Fruit fly (Drosophila melanogaster) whole organism, embryonic: ENCODE results near the gene Vps13D.

Experiments used
- Antp ChIP-seq: fragments of 200-800 bp; sonication (Bioruptor generic); optimal IDR thresholded peaks from 3 replicates; lab custom pipeline; 2016; ENCODE audit warnings: missing biosample characterization, missing genetic modification characterization
- BEAF-32 ChIP-seq: fragments of 200-800 bp; sonication (Bioruptor generic); optimal IDR thresholded peaks from 3 replicates; lab custom pipeline; 2017; ENCODE audit warnings: missing biosample characterization, missing genetic modification characterization, mild to moderate bottlenecking, moderate library complexity, missing genetic modification reagents
- Blimp-1 ChIP-seq: fragments of 200-800 bp; sonication (Bioruptor generic); optimal IDR thresholded peaks from 3 replicates; lab custom pipeline; 2018; ENCODE audit warnings: missing biosample characterization, missing genetic modification characterization, mild to moderate bottlenecking, moderate library complexity, missing genetic modification reagents
- CG12299 ChIP-seq: fragments of 200-800 bp; sonication (Bioruptor generic); optimal IDR thresholded peaks from 2 replicates; lab custom pipeline; 2018; ENCODE audit warnings: missing biosample characterization, mild to moderate bottlenecking, missing genetic modification characterization
- CG13287 ChIP-seq: fragments of 200-800 bp; sonication (Bioruptor generic); IDR thresholded peaks from 2 replicates; pipeline ENCODE4 v1.3.6; 2022; ENCODE audit warnings: missing biosample characterization, missing genetic modification characterization; ENCODE audit not compliant: partially characterized antibody
- CG14860 ChIP-seq: fragments of 200-800 bp; sonication (Bioruptor generic); IDR thresholded peaks from 3 replicates; pipeline ENCODE4 v1.3.6; 2022; ENCODE audit warnings: missing biosample characterization, missing genetic modification characterization; ENCODE audit not compliant: partially characterized antibody
- CG1529 ChIP-seq: fragments of 200-800 bp; sonication (Bioruptor generic); optimal IDR thresholded peaks from 3 replicates; lab custom pipeline; 2018; ENCODE audit warnings: missing biosample characterization, missing genetic modification characterization
- CG17186 ChIP-seq: fragments of 200-800 bp; sonication (Bioruptor generic); optimal IDR thresholded peaks from 3 replicates; lab custom pipeline; 2017; ENCODE audit warnings: missing biosample characterization, missing genetic modification reagents, missing genetic modification characterization
- CG18619 ChIP-seq: fragments of 200-800 bp; sonication (Bioruptor generic); optimal IDR thresholded peaks from 3 replicates; lab custom pipeline; 2017; ENCODE audit warnings: missing biosample characterization, mild to moderate bottlenecking, missing genetic modification characterization
- CG4730 ChIP-seq: fragments of 200-800 bp; sonication (Bioruptor generic); IDR thresholded peaks from 2 replicates; pipeline ENCODE4 v1.3.6; 2022; ENCODE audit warnings: missing biosample characterization, missing genetic modification characterization
- CG4820 ChIP-seq: fragments of 200-800 bp; sonication (Bioruptor generic); optimal IDR thresholded peaks from 3 replicates; lab custom pipeline; 2016; ENCODE audit warnings: missing biosample characterization, missing genetic modification characterization
- CG6175 ChIP-seq: fragments of 200-800 bp; sonication (Bioruptor generic); IDR thresholded peaks from 3 replicates; pipeline ENCODE4 v1.3.6; 2022; ENCODE audit warnings: missing biosample characterization, missing genetic modification characterization
- CG7556 ChIP-seq: fragments of 200-800 bp; sonication (Bioruptor generic); optimal IDR thresholded peaks from 2 replicates; lab custom pipeline; 2017; ENCODE audit warnings: missing biosample characterization, mild to moderate bottlenecking, missing genetic modification characterization
- CG7786 ChIP-seq: fragments of 200-800 bp; sonication (Bioruptor generic); optimal IDR thresholded peaks from 2 replicates; lab custom pipeline; 2016; ENCODE audit warnings: missing biosample characterization, missing genetic modification characterization
- D19B ChIP-seq: fragments of 200-800 bp; sonication (Bioruptor generic); optimal IDR thresholded peaks from 2 replicates; lab custom pipeline; 2017; ENCODE audit warnings: missing biosample characterization, mild to moderate bottlenecking, missing genetic modification characterization
- Deaf1 ChIP-seq: fragments of 200-800 bp; optimal IDR thresholded peaks from 3 replicates; lab custom pipeline; 2019; ENCODE audit warnings: missing biosample characterization, mild to moderate bottlenecking, missing genetic modification characterization, moderate library complexity
- Doc3 ChIP-seq: fragments of 200-800 bp; sonication (Bioruptor generic); IDR thresholded peaks from 3 replicates; pipeline ENCODE4 v1.3.6; 2022; ENCODE audit warnings: missing biosample characterization, missing genetic modification characterization; ENCODE audit not compliant: partially characterized antibody
- Drgx ChIP-seq: fragments of 200-800 bp; sonication (Bioruptor generic); IDR thresholded peaks from 2 replicates; pipeline ENCODE4 v1.3.6; 2022; ENCODE audit warnings: missing biosample characterization, missing genetic modification characterization
- Ets65A ChIP-seq: fragments of 200-800 bp; sonication (Bioruptor generic); peaks from one replicate; lab custom pipeline; 2016; ENCODE audit warnings: missing biosample characterization, missing genetic modification characterization
- HLH54F ChIP-seq: fragments of 200-800 bp; sonication (Bioruptor generic); optimal IDR thresholded peaks from 3 replicates; lab custom pipeline; 2016; ENCODE audit warnings: missing biosample characterization, missing genetic modification characterization
- Hey ChIP-seq: fragments of 200-800 bp; sonication (Bioruptor generic); optimal IDR thresholded peaks from 3 replicates; lab custom pipeline; 2018; ENCODE audit warnings: missing biosample characterization, mild to moderate bottlenecking, missing genetic modification characterization
- Ssrp ChIP-seq: fragments of 200-800 bp; sonication (Bioruptor generic); optimal IDR thresholded peaks from 2 replicates; lab custom pipeline; 2018; ENCODE audit warnings: missing biosample characterization, mild to moderate bottlenecking, missing genetic modification characterization, moderate library complexity
- TFAM ChIP-seq: fragments of 200-800 bp; sonication (Bioruptor generic); optimal IDR thresholded peaks from 2 replicates; lab custom pipeline; 2017; ENCODE audit warnings: missing biosample characterization, missing genetic modification characterization, inconsistent platforms
- Tbp ChIP-seq: fragments of >200 bp; optimal IDR thresholded peaks from 2 replicates; lab custom pipeline; 2018; ENCODE audit warnings: missing biosample characterization, missing genetic modification characterization
- al ChIP-seq: fragments of 200-800 bp; sonication (Bioruptor generic); IDR thresholded peaks from 2 replicates; pipeline ENCODE4 v1.3.6; 2022; ENCODE audit warnings: missing biosample characterization, missing genetic modification characterization
- ash1 ChIP-seq: fragments of 200-800 bp; sonication (Bioruptor generic); optimal IDR thresholded peaks from 2 replicates; lab custom pipeline; 2018; ENCODE audit warnings: missing biosample characterization, mild to moderate bottlenecking, missing genetic modification characterization
- chn ChIP-seq: fragments of 200-800 bp; sonication (Bioruptor generic); optimal IDR thresholded peaks from 2 replicates; lab custom pipeline; 2016; ENCODE audit warnings: missing biosample characterization, missing genetic modification characterization
- crc ChIP-seq: fragments of 200-800 bp; sonication (Bioruptor generic); optimal IDR thresholded peaks from 2 replicates; lab custom pipeline; 2016; ENCODE audit warnings: missing biosample characterization, missing genetic modification characterization
- esg ChIP-seq: fragments of 200-800 bp; sonication (Bioruptor generic); conservative IDR thresholded peaks from 2 replicates; pipeline ENCODE4 v1.3.6; 2022; ENCODE audit warnings: missing biosample characterization, missing genetic modification characterization
- gce ChIP-seq: fragments of 200-800 bp; sonication (Bioruptor generic); IDR thresholded peaks from 3 replicates; pipeline ENCODE4 v1.3.6; 2022; ENCODE audit warnings: missing biosample characterization, missing genetic modification characterization
- gro ChIP-seq: fragments of 200-800 bp; sonication (Bioruptor generic); optimal IDR thresholded peaks from 2 replicates; lab custom pipeline; 2016; ENCODE audit warnings: missing biosample characterization, missing genetic modification characterization
- ind ChIP-seq: fragments of 200-800 bp; sonication (Bioruptor generic); optimal IDR thresholded peaks from 3 replicates; lab custom pipeline; 2016; ENCODE audit warnings: missing biosample characterization, missing genetic modification characterization
- kay ChIP-seq: fragments of 200-800 bp; sonication (Bioruptor generic); optimal IDR thresholded peaks from 2 replicates; lab custom pipeline; 2016; ENCODE audit warnings: missing biosample characterization, missing genetic modification characterization
- kni ChIP-seq: fragments of 200-800 bp; sonication (Bioruptor generic); optimal IDR thresholded peaks from 3 replicates; lab custom pipeline; 2017; ENCODE audit warnings: mild to moderate bottlenecking, missing biosample characterization, missing genetic modification reagents, missing genetic modification characterization
- pfk ChIP-seq: fragments of 200-800 bp; sonication (Bioruptor generic); optimal IDR thresholded peaks from 2 replicates; lab custom pipeline; 2018; ENCODE audit warnings: missing biosample characterization, mild to moderate bottlenecking, missing genetic modification characterization, moderate library complexity
- pho ChIP-seq: fragments of 200-800 bp; sonication (Bioruptor generic); optimal IDR thresholded peaks from 2 replicates; lab custom pipeline; 2016; ENCODE audit warnings: missing biosample characterization, missing genetic modification characterization
- phol ChIP-seq: fragments of 200-800 bp; sonication (Bioruptor generic); optimal IDR thresholded peaks from 3 replicates; lab custom pipeline; 2018; ENCODE audit warnings: missing biosample characterization, mild to moderate bottlenecking, missing genetic modification characterization, moderate library complexity
- run ChIP-seq: fragments of 200-800 bp; sonication (Bioruptor generic); optimal IDR thresholded peaks from 3 replicates; lab custom pipeline; 2018; ENCODE audit warnings: missing biosample characterization, mild to moderate bottlenecking, missing genetic modification characterization
- sc ChIP-seq, 3 experiments: fragments of >200 bp in 2 of 3; fragments of 200-800 bp in 1 of 3; sonication (Bioruptor generic) in 1 of 3; optimal IDR thresholded peaks; 2 replicates in 2 of 3; 3 replicates in 1 of 3; lab custom pipeline; 2017; ENCODE audit warnings: mild to moderate bottlenecking in 1 of 3, missing biosample characterization in 1 of 3, missing genetic modification characterization in 1 of 3, missing genetic modification reagents in 1 of 3
- sens ChIP-seq: fragments of 200-800 bp; sonication (Bioruptor generic); peaks from one replicate; lab custom pipeline; 2016; ENCODE audit warnings: missing biosample characterization, missing genetic modification characterization
- sisA ChIP-seq: fragments of 200-800 bp; sonication (Bioruptor generic); IDR thresholded peaks from 2 replicates; pipeline ENCODE4 v1.3.6; 2022; ENCODE audit warnings: missing biosample characterization, missing genetic modification characterization
- sob ChIP-seq: fragments of 200-800 bp; sonication (Bioruptor generic); IDR thresholded peaks from 2 replicates; pipeline ENCODE4 v1.3.6; 2022; ENCODE audit warnings: missing biosample characterization, missing genetic modification characterization
- sr ChIP-seq: fragments of 200-800 bp; sonication (Bioruptor generic); IDR thresholded peaks from 3 replicates; pipeline ENCODE4 v1.3.6; 2022; ENCODE audit warnings: missing biosample characterization, missing genetic modification characterization
- ssp ChIP-seq: fragments of 200-800 bp; sonication (Bioruptor generic); IDR thresholded peaks from 2 replicates; pipeline ENCODE4 v1.3.6; 2022; ENCODE audit warnings: missing biosample characterization, missing genetic modification characterization
- toy ChIP-seq: fragments of 200-800 bp; sonication (Bioruptor generic); IDR thresholded peaks from 2 replicates; pipeline ENCODE4 v1.3.6; 2022; ENCODE audit warnings: missing biosample characterization, missing genetic modification characterization
- tx ChIP-seq: fragments of 200-800 bp; sonication (Bioruptor generic); optimal IDR thresholded peaks from 2 replicates; lab custom pipeline; 2016; ENCODE audit warnings: missing biosample characterization, missing genetic modification characterization
- vvl ChIP-seq: fragments of 200-800 bp; sonication (Bioruptor generic); IDR thresholded peaks from 2 replicates; pipeline ENCODE4 v1.3.6; 2022; ENCODE audit warnings: missing biosample characterization, missing genetic modification characterization
- zf30C ChIP-seq: fragments of 200-800 bp; sonication (Bioruptor generic); optimal IDR thresholded peaks from 3 replicates; lab custom pipeline; 2018; ENCODE audit warnings: missing biosample characterization, mild to moderate bottlenecking, missing genetic modification characterization

The Vps13D gene

DNA sequence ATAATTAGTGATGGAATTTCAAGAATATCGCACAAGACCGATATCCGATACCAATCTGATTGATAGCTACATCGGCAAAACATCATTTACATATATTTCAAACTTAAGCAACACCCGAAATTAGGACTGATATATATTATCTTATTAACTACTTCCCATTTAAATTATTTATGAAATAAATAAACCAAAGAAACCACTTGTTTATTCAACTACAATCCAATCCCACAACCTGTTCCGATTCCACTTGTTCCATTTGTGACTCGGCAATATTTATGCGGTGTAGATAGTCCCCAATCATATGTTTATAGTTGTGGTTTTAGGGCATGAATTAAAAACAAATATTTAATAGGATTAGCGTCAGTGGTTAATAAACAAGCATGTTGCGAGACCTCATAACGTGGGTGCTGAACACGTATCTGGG lies at the start of gene Vps13D, which contains the start of gene CG10973 (continued):
- TF ChIP-seq CG18619 (GFP tag; lab: Kevin White, UChicago): no peak
- peak; percentile 95 for TF ChIP-seq CG13287 (GFP tag; lab: Robert Waterston, UW)
- TF ChIP-seq sisA (GFP tag; lab: Robert Waterston, UW): no peak
- TF ChIP-seq sr (GFP tag; lab: Robert Waterston, UW): no peak
- no peak for TF ChIP-seq ash1
- peak; percentile 88 for TF ChIP-seq Doc3 (GFP tag; lab: Robert Waterston, UW)
- peak; percentile 94 for TF ChIP-seq BEAF-32 (GFP tag; lab: Kevin White, UChicago)
- no peak for TF ChIP-seq Antp (GFP tag; lab: Kevin White, UChicago)
- TF ChIP-seq Ssrp (tag; lab: Kevin White, UChicago): no peak
- no peak for TF ChIP-seq chn (GFP tag; lab: Kevin White, UChicago)
- TF ChIP-seq CG7556 (GFP tag; lab: Kevin White, UChicago): no peak
- TF ChIP-seq ssp: 0 out of 2 replicates have a peak, but pooled peaks have one; percentile 25
- TF ChIP-seq gro: peak; percentile 11
- TF ChIP-seq sob: peak; percentile 53; the same call in 1 of the 2 replicates
- peak; percentile 18 for TF ChIP-seq CG4820 (GFP tag; lab: Kevin White, UChicago)
- no peak for TF ChIP-seq CG4730 (GFP tag; lab: Robert Waterston, UW)
- peak; percentile 83 for TF ChIP-seq CG14860 (GFP tag; lab: Robert Waterston, UW)
- peak; percentile 73 for TF ChIP-seq CG12299 (tag; lab: Kevin White, UChicago)
- TF ChIP-seq Drgx: no peak
- TF ChIP-seq Hey (tag; lab: Kevin White, UChicago): no peak
- TF ChIP-seq CG17186 (GFP tag; lab: Kevin White, UChicago): peak; percentile 61
- no peak for TF ChIP-seq D19B (GFP tag; lab: Kevin White, UChicago)
- TF ChIP-seq toy (GFP tag; lab: Robert Waterston, UW): no peak

DNA sequence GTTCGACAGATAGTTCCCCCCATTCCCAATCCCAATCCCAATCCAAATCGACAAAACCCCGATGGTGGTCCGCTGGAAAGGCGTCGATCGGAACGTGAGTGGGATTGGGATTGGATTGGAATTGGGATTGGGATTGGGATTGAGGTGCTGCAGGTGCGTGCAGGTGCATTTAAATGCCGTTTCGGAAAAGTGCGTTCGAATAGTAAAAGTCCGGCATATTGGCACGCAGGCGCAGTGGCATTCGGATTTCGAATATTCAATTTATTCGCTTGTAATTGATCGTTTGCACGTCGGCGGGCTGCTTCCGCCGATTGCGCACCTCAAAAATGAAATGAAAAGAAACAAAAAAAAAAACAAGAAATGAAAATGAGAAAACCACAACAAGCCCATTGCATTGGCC lies 49.5 kb upstream of the Vps13D start:
- TF ChIP-seq sisA (GFP tag; lab: Robert Waterston, UW) (no peak), vvl (GFP tag; lab: Robert Waterston, UW) (0 out of 2 replicates have a peak, but pooled peaks have one; percentile 22), al (GFP tag; lab: Robert Waterston, UW) (no peak), Blimp-1 (peak; percentile 9), CG6175 (0 out of 3 replicates have a peak, but pooled peaks have one; percentile 30), Ets65A (GFP tag; lab: Kevin White, UChicago) (peak; percentile 15), Antp (GFP tag; lab: Kevin White, UChicago) (no peak), kni (GFP tag; lab: Kevin White, UChicago) (peak; percentile 91), CG4730 (GFP tag; lab: Robert Waterston, UW) (no peak), sob (0 out of 2 replicates have a peak, but pooled peaks have one; percentile 23), kay (GFP tag; lab: Kevin White, UChicago) (no peak), gce (GFP tag; lab: Robert Waterston, UW) (0 out of 3 replicates have a peak, but pooled peaks have one; percentile 20), CG1529 (GFP tag; lab: Kevin White, UChicago) (no peak)

DNA sequence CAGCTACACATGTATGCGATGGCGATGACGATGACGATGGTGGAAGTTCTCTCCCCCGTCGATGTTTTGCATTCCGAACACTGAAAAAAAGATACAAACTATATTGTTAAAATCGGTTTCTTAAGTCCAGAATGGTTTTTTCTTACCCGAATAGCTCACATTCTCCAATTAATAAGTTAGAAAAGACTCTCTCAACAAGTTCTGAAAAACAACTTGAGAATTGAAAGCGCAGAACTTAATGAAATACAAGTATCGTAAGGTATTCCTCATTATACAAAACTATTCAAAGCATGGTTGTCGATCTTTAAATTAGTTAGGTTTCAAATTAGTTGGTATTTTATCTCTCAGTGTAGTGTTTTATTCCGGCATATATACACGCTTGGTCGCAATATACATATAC lies 48.4 kb upstream of the Vps13D start:
- TF ChIP-seq TFAM (no peak), sens (GFP tag; lab: Kevin White, UChicago) (peak; percentile 49), ind (GFP tag; lab: Kevin White, UChicago) (no peak), Tbp (no peak), pho (GFP tag; lab: Kevin White, UChicago) (no peak), esg (GFP tag; lab: Robert Waterston, UW) (no peak), CG6175 (no peak), HLH54F (no peak), Deaf1 (tag; lab: Kevin White, UChicago) (no peak), sc (optimal IDR thresholded peaks at IDR 0.05; lab: Kevin White, UChicago) (no peak), sc (GFP tag; optimal IDR thresholded peaks at IDR 0.05; lab: Kevin White, UChicago) (no peak), CG7786 (no peak), run (tag; lab: Kevin White, UChicago) (no peak), tx (GFP tag; lab: Kevin White, UChicago) (no peak), phol (tag; lab: Kevin White, UChicago) (peak; percentile 20), CG4820 (GFP tag; lab: Kevin White, UChicago) (no peak), Blimp-1 (no peak), zf30C (GFP tag; lab: Kevin White, UChicago) (peak; percentile 24), pfk (GFP tag; lab: Kevin White, UChicago) (no peak), crc (GFP tag; lab: Kevin White, UChicago) (no peak)
